Worm (Caenorhabditis elegans) whole organism, late embryonic: ENCODE results near the gene Y66A7A.7.

Source experiments
- T23F11.4 ChIP-seq: fragments of 200-800 bp; sonication (Bioruptor generic); optimal IDR thresholded peaks from 2 replicates; lab custom pipeline; 2018; ENCODE audit warnings: mild to moderate bottlenecking, missing genetic modification characterization, missing compliant biosample characterization
- Y22D7AL.16 ChIP-seq: sonication (generic microtip); optimal IDR thresholded peaks from 2 replicates; lab custom pipeline; 2016; ENCODE audit warnings: missing genetic modification characterization, missing compliant biosample characterization
- ceh-18 ChIP-seq: sonication (generic microtip); optimal IDR thresholded peaks from 2 replicates; lab custom pipeline; 2016; ENCODE audit warnings: missing genetic modification characterization, missing compliant biosample characterization
- lim-6 ChIP-seq: sonication (generic microtip); optimal IDR thresholded peaks from 2 replicates; lab custom pipeline; 2016; ENCODE audit warnings: missing genetic modification characterization, missing compliant biosample characterization
- nhr-11 ChIP-seq: fragments of 150-350 bp; optimal IDR thresholded peaks from 2 replicates; lab custom pipeline; 2014; ENCODE audit warnings: missing biosample characterization, missing genetic modification characterization
- pag-3 ChIP-seq: sonication (generic microtip); optimal IDR thresholded peaks from 2 replicates; lab custom pipeline; 2016; ENCODE audit warnings: missing compliant biosample characterization, missing genetic modification characterization, borderline replicate concordance
- pha-4 ChIP-seq: fragments of 150-350 bp; optimal IDR thresholded peaks from 2 replicates; lab custom pipeline; 2018; ENCODE audit warnings: missing biosample characterization, missing genetic modification reagents, missing genetic modification characterization
- rnt-1 ChIP-seq: sonication (generic microtip); optimal IDR thresholded peaks from 2 replicates; lab custom pipeline; 2016; ENCODE audit warnings: missing genetic modification characterization, missing compliant biosample characterization
- sdc-2 ChIP-seq: sonication (generic microtip); optimal IDR thresholded peaks from 2 replicates; lab custom pipeline; 2016; ENCODE audit warnings: missing genotype, missing genetic modification characterization, missing compliant biosample characterization
- tbx-2 ChIP-seq: sonication (generic microtip); optimal IDR thresholded peaks from 2 replicates; lab custom pipeline; 2016; ENCODE audit warnings: missing genetic modification characterization, missing compliant biosample characterization

DNA sequence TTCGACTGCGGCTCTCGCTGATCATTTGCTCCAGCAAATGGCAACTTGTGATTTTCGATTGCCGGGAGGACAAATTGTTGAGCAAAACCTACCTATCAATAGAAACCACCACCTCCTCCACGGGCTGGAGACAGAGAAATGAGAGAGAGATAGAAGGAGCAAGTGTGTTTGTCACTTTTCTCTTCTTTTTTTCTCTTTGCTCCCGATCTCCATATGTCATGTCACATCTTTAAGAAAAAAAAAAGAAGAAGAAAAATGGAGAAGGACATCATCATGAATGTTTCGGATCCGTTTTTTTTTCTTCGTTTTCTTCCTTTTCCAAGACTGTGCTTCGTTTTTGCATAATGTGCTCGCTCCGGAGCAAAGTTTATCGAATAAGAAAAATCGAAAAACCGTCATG lies 31.5 kb upstream of the Y66A7A.7 start:
- TF ChIP-seq T23F11.4 (GFP tag; lab: Kevin White, UChicago) (no peak), sdc-2 (tag; lab: Kevin White, UChicago) (no peak), pag-3 (tag; lab: Kevin White, UChicago) (no peak), pha-4 (tag; lab: Kevin White, UChicago) (no peak), rnt-1 (tag; lab: Kevin White, UChicago) (no peak), Y22D7AL.16 (tag; lab: Kevin White, UChicago) (no peak), tbx-2 (no peak), lim-6 (tag; lab: Kevin White, UChicago) (no peak), ceh-18 (no peak), nhr-11 (tag; lab: Kevin White, UChicago) (no peak)
